Fruit fly (Drosophila melanogaster) whole organism: ENCODE measurements around the gene RabGGTa.

Experiments
- EcR ChIP-seq, 2 experiments: fragments of >200 bp; optimal IDR thresholded peaks; 2 replicates each; lab custom pipeline; 2017; ENCODE audit warnings: missing biosample characterization in 2 of 2, missing genetic modification characterization in 2 of 2, missing genetic modification reagents in 2 of 2
- usp ChIP-seq: fragments of >200 bp; optimal IDR thresholded peaks from 2 replicates; lab custom pipeline; 2017; ENCODE audit warnings: missing biosample characterization, missing genetic modification characterization, mixed read lengths

DNA sequence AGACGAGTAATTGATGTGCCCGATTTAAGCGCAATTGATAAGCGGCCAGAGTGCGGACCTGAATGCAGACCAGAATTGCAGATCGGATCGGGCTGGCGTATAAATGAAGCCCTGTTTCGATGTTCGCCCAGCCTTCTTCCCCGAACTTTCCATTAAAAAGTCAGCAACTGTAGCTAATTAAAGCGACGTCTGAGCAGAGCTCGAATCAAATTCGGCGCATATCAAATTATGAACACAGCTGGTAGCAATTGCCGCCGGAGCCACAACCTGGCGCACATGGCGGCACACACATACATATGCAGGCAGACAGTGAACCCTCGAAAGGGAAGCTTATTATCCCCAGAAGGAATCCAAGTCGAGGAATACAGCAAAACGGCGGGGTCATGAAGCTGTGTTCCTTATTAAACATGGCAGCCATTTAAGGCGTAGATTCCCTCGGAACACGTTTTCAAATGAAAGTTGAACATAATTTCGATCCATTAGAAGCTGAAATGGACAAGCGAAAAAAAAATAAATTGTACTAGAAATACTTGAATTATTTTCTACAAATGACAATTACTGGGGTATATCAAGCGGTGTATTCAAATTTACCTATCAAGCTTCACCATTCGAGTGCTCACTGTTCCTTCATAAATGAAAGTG is 24.4 kb upstream of the RabGGTa start:
- TF ChIP-seq usp (GFP tag; lab: Kevin White, UChicago) = no peak
- TF ChIP-seq EcR (GFP tag; optimal IDR thresholded peaks at IDR 0.05; lab: Kevin White, UChicago) = no peak
